Fruit fly (Drosophila melanogaster) whole organism, pupa: ENCODE measurements around the gene CG7006.

ENCODE experiments used
- CG10348 ChIP-seq: fragments of 200-800 bp; sonication (Bioruptor generic); IDR thresholded peaks from 2 replicates; pipeline ENCODE4 v1.3.6; 2022; ENCODE audit warnings: missing biosample characterization, missing genetic modification characterization
- CG12605 ChIP-seq: fragments of 200-800 bp; sonication (Bioruptor generic); IDR thresholded peaks from 2 replicates; pipeline ENCODE4 v1.3.6; 2022; ENCODE audit warnings: missing biosample characterization, missing genetic modification characterization
- CG13204 ChIP-seq: fragments of 200-800 bp; sonication (Bioruptor generic); optimal IDR thresholded peaks from 2 replicates; lab custom pipeline; 2018; ENCODE audit warnings: missing biosample characterization, mild to moderate bottlenecking, missing genetic modification characterization, moderate library complexity
- CG14655 ChIP-seq: fragments of 200-800 bp; sonication (Bioruptor generic); optimal IDR thresholded peaks from 3 replicates; lab custom pipeline; 2017; ENCODE audit warnings: mild to moderate bottlenecking, missing biosample characterization, missing genetic modification reagents, missing genetic modification characterization
- CG15710 ChIP-seq: fragments of 200-800 bp; sonication (Bioruptor generic); optimal IDR thresholded peaks from 2 replicates; lab custom pipeline; 2018; ENCODE audit warnings: missing biosample characterization, mild to moderate bottlenecking, missing genetic modification characterization, moderate library complexity
- CG17806 ChIP-seq: fragments of 200-800 bp; sonication (Bioruptor generic); optimal IDR thresholded peaks from 2 replicates; lab custom pipeline; 2018; ENCODE audit warnings: missing biosample characterization, mild to moderate bottlenecking, missing genetic modification characterization, moderate library complexity
- CG32121 ChIP-seq: fragments of 200-800 bp; sonication (Bioruptor generic); IDR thresholded peaks from 2 replicates; pipeline ENCODE4 v1.3.6; 2022; ENCODE audit warnings: missing biosample characterization, missing genetic modification characterization
- CG34367 ChIP-seq: fragments of 200-800 bp; sonication (Bioruptor generic); optimal IDR thresholded peaks from 2 replicates; lab custom pipeline; 2018; ENCODE audit warnings: missing biosample characterization, mild to moderate bottlenecking, missing genetic modification characterization
- CG4496 ChIP-seq: fragments of 200-800 bp; sonication (Bioruptor generic); IDR thresholded peaks from 3 replicates; pipeline ENCODE4 v1.3.6; 2022; ENCODE audit warnings: missing biosample characterization, missing genetic modification characterization
- CG8159 ChIP-seq: fragments of 200-800 bp; sonication (Bioruptor generic); optimal IDR thresholded peaks from 3 replicates; lab custom pipeline; 2018; ENCODE audit warnings: missing biosample characterization, mild to moderate bottlenecking, missing genetic modification characterization, moderate library complexity
- CG8301 ChIP-seq: fragments of 200-800 bp; sonication (Bioruptor generic); optimal IDR thresholded peaks from 2 replicates; lab custom pipeline; 2018; ENCODE audit warnings: missing biosample characterization, mild to moderate bottlenecking, missing genetic modification characterization
- CG9948 ChIP-seq: fragments of 200-800 bp; sonication (Bioruptor generic); optimal IDR thresholded peaks from 2 replicates; lab custom pipeline; 2018; ENCODE audit warnings: missing biosample characterization, mild to moderate bottlenecking, missing genetic modification characterization, moderate library complexity
- D1 ChIP-seq: fragments of 200-800 bp; sonication (Bioruptor generic); optimal IDR thresholded peaks from 2 replicates; lab custom pipeline; 2018; ENCODE audit warnings: missing biosample characterization, mild to moderate bottlenecking, missing genetic modification characterization, moderate library complexity
- EcR ChIP-seq: fragments of 200-800 bp; sonication (Bioruptor generic); optimal IDR thresholded peaks from 3 replicates; lab custom pipeline; 2019; ENCODE audit warnings: missing biosample characterization, missing genetic modification characterization, mild to moderate bottlenecking, moderate library complexity, missing genetic modification reagents
- Ets98B ChIP-seq: fragments of 200-800 bp; sonication (Bioruptor generic); IDR thresholded peaks from 2 replicates; pipeline ENCODE4 v1.3.6; 2022; ENCODE audit warnings: missing biosample characterization, missing genetic modification characterization
- Pif1A ChIP-seq: fragments of 200-800 bp; sonication (Bioruptor generic); optimal IDR thresholded peaks from 3 replicates; lab custom pipeline; 2016; ENCODE audit warnings: missing biosample characterization, missing genetic modification characterization
- Pif1B ChIP-seq: fragments of 200-800 bp; sonication (Bioruptor generic); optimal IDR thresholded peaks from 3 replicates; lab custom pipeline; 2016; ENCODE audit warnings: missing biosample characterization, missing genetic modification characterization
- Snoo ChIP-seq: fragments of 200-800 bp; sonication (Bioruptor generic); optimal IDR thresholded peaks from 3 replicates; lab custom pipeline; 2017; ENCODE audit warnings: missing biosample characterization, mild to moderate bottlenecking, missing genetic modification characterization, inconsistent platforms
- fd96Ca ChIP-seq: fragments of 200-800 bp; sonication (Bioruptor generic); IDR thresholded peaks from 3 replicates; pipeline ENCODE4 v1.3.6; 2022; ENCODE audit warnings: missing biosample characterization, missing genetic modification characterization
- gl ChIP-seq: fragments of 200-800 bp; sonication (Bioruptor generic); optimal IDR thresholded peaks from 2 replicates; lab custom pipeline; 2018; ENCODE audit warnings: missing biosample characterization, mild to moderate bottlenecking, missing genetic modification characterization
- rn ChIP-seq: fragments of 200-800 bp; sonication (Bioruptor generic); IDR thresholded peaks from 2 replicates; pipeline ENCODE4 v1.3.6; 2022; ENCODE audit warnings: missing biosample characterization, missing genetic modification characterization

CG7006 gene

dm6 chr3R:24867956-24868355, 17.5 kb downstream of the CG7006 start:
- TF ChIP-seq EcR (GFP tag; lab: Kevin White, UChicago) (no peak), gl (no peak), CG4496 (GFP tag; lab: Robert Waterston, UW) (no peak), CG8301 (no peak), CG17806 (no peak), Snoo (no peak), CG34367 (no peak), rn (GFP tag; lab: Robert Waterston, UW) (no peak), CG32121 (GFP tag; lab: Robert Waterston, UW) (no peak), CG13204 (GFP tag; lab: Kevin White, UChicago) (no peak)

- TF ChIP-seq EcR (GFP tag; lab: Kevin White, UChicago), result peak; percentile 2
- peak; percentile 14 for TF ChIP-seq CG13204 (GFP tag; lab: Kevin White, UChicago)
- no peak for TF ChIP-seq CG9948 (tag; lab: Kevin White, UChicago)
- TF ChIP-seq CG14655 (GFP tag; lab: Kevin White, UChicago), result no peak
- no peak for TF ChIP-seq CG34367
- TF ChIP-seq CG17806, result no peak
- TF ChIP-seq CG12605 (GFP tag; lab: Robert Waterston, UW), result no peak
- peak; percentile 10 for TF ChIP-seq gl
- TF ChIP-seq CG10348 (GFP tag; lab: Robert Waterston, UW), result no peak
- TF ChIP-seq Snoo, result peak; percentile 33
These were observed 20.1 kb downstream of the CG7006 start, which contains the start of gene CycB3 for dm6 chr3R:24870389-24871048. TSS of gene CycB3 (minus strand) at chr3R:24870816.

- TF ChIP-seq CG4496 (GFP tag; lab: Robert Waterston, UW) (peak; percentile 95), gl (peak; percentile 8), rn (GFP tag; lab: Robert Waterston, UW) (peak; percentile 76), CG32121 (GFP tag; lab: Robert Waterston, UW) (peak; percentile 90), Pif1B (GFP tag; lab: Kevin White, UChicago) (peak; percentile 66), CG9948 (tag; lab: Kevin White, UChicago) (peak; percentile 75), Pif1A (GFP tag; lab: Kevin White, UChicago) (no peak), EcR (GFP tag; lab: Kevin White, UChicago) (no peak), CG12605 (GFP tag; lab: Robert Waterston, UW) (peak; percentile 54; the same call in 1 of the 2 replicates), D1 (no peak), CG15710 (peak; percentile 81), CG10348 (GFP tag; lab: Robert Waterston, UW) (peak; percentile 67), CG34367 (peak; percentile 64), Snoo (peak; percentile 83), CG13204 (GFP tag; lab: Kevin White, UChicago) (peak; percentile 70), CG14655 (GFP tag; lab: Kevin White, UChicago) (no peak), CG8301 (peak; percentile 74), Ets98B (GFP tag; lab: Robert Waterston, UW) (peak; percentile 94), fd96Ca (GFP tag; lab: Robert Waterston, UW) (peak; percentile 93), CG8159 (tag; lab: Kevin White, UChicago) (peak; percentile 80), CG17806 (peak; percentile 81)
- TF ChIP-seq, all 21 proteins: peak for 17
These were observed 25.8 kb downstream of the CG7006 start, which contains the start of gene CG3744 for dm6 chr3R:24875939-24876842. TSS of gene CG3744 (minus strand) at chr3R:24876654.

- no peak for TF ChIP-seq CG32121 (GFP tag; lab: Robert Waterston, UW)
- TF ChIP-seq CG17806, result peak; percentile 13
These were observed 26.5 kb downstream of the CG7006 start, which contains the start of the genes CG11089 and CG31381 for dm6 chr3R:24876843-24877457. TSS of gene CG11089 (plus strand) at chr3R:24877045. TSS of gene CG31381 (plus strand) at chr3R:24877045.

- TF ChIP-seq CG13204 (GFP tag; lab: Kevin White, UChicago) (no peak), Ets98B (GFP tag; lab: Robert Waterston, UW) (no peak), CG34367 (no peak), EcR (GFP tag; lab: Kevin White, UChicago) (peak; percentile 84), CG8301 (no peak), CG12605 (GFP tag; lab: Robert Waterston, UW) (no peak)
These were observed 28.2 kb downstream of the CG7006 start for dm6 chr3R:24878655-24879054.

dm6 chr3R:24886470-24886869, 36.0 kb downstream of the CG7006 start:
- peak; percentile 54 for TF ChIP-seq CG8301
- TF ChIP-seq CG8159 (tag; lab: Kevin White, UChicago), result no peak
- TF ChIP-seq CG34367, result no peak
- TF ChIP-seq CG9948 (tag; lab: Kevin White, UChicago), result no peak
- TF ChIP-seq rn (GFP tag; lab: Robert Waterston, UW), result no peak
- no peak for TF ChIP-seq D1
- TF ChIP-seq CG4496 (GFP tag; lab: Robert Waterston, UW), result peak; percentile 49; the same call in 1 of the 3 replicates
- no peak for TF ChIP-seq CG17806
- 0 out of 2 replicates have a peak, but pooled peaks have one; percentile 28 for TF ChIP-seq Ets98B (GFP tag; lab: Robert Waterston, UW)
- TF ChIP-seq Pif1A (GFP tag; lab: Kevin White, UChicago), result peak; percentile 51
- TF ChIP-seq gl, result no peak
- 0 out of 2 replicates have a peak, but pooled peaks have one; percentile 7 for TF ChIP-seq CG12605 (GFP tag; lab: Robert Waterston, UW)
- TF ChIP-seq Snoo, result no peak
- TF ChIP-seq fd96Ca (GFP tag; lab: Robert Waterston, UW), result no peak
- TF ChIP-seq, all 21 proteins: peak for 5
